Worm (Caenorhabditis elegans) whole organism, L3 larva: ENCODE results near the gene msp-65.

ENCODE experiments used
- aly-2 ChIP-seq: fragments of 150-350 bp; optimal IDR thresholded peaks from 2 replicates; lab custom pipeline; 2014; ENCODE audit warnings: missing biosample characterization, missing genetic modification characterization
- ama-1 ChIP-seq: fragments of 150-350 bp; optimal IDR thresholded peaks from 2 replicates; lab custom pipeline; 2018
- ceh-28 ChIP-seq: fragments of 150-350 bp; optimal IDR thresholded peaks from 2 replicates; lab custom pipeline; 2014; ENCODE audit warnings: missing biosample characterization, missing genetic modification reagents, missing genetic modification characterization
- ceh-82 ChIP-seq: fragments of 150-350 bp; optimal IDR thresholded peaks from 2 replicates; lab custom pipeline; 2014; ENCODE audit warnings: missing biosample characterization, missing genetic modification characterization
- daf-12 ChIP-seq: fragments of 150-350 bp; optimal IDR thresholded peaks from 2 replicates; lab custom pipeline; 2014; ENCODE audit warnings: missing biosample characterization, missing genetic modification reagents, missing genetic modification characterization
- egl-27 ChIP-seq: sonication (generic microtip); optimal IDR thresholded peaks from 4 replicates; lab custom pipeline; 2017; ENCODE audit warnings: missing biosample characterization, missing genetic modification reagents, missing genetic modification characterization
- egl-5 ChIP-seq: fragments of 150-350 bp; optimal IDR thresholded peaks from 2 replicates; lab custom pipeline; 2017; ENCODE audit warnings: missing biosample characterization, missing genetic modification reagents, missing genetic modification characterization, inconsistent platforms
- elt-1 ChIP-seq: fragments of 150-350 bp; optimal IDR thresholded peaks from 2 replicates; lab custom pipeline; 2014; ENCODE audit warnings: missing biosample characterization, missing genetic modification characterization
- elt-2 ChIP-seq: sonication (generic microtip); optimal IDR thresholded peaks from 2 replicates; lab custom pipeline; 2016; ENCODE audit warnings: missing genetic modification reagents, mild to moderate bottlenecking, missing genetic modification characterization, missing compliant biosample characterization
- elt-3 ChIP-seq, 3 experiments: fragments of 150-350 bp in 1 of 3; sonication (generic microtip) in 2 of 3; optimal IDR thresholded peaks; 2 replicates in 2 of 3; 4 replicates in 1 of 3; lab custom pipeline; 2014 to 2017; ENCODE audit warnings: missing biosample characterization in 3 of 3, missing genetic modification characterization in 3 of 3
- eor-1 ChIP-seq, 2 experiments: fragments of 150-350 bp; optimal IDR thresholded peaks; 2 replicates each; lab custom pipeline; 2014 to 2018; ENCODE audit warnings: missing biosample characterization in 2 of 2, missing genetic modification characterization in 2 of 2
- fkh-10 ChIP-seq: sonication (generic microtip); optimal IDR thresholded peaks from 2 replicates; lab custom pipeline; 2017; ENCODE audit warnings: missing biosample characterization, missing genetic modification reagents, missing genetic modification characterization
- fos-1 ChIP-seq: fragments of 150-350 bp; optimal IDR thresholded peaks from 2 replicates; lab custom pipeline; 2014; ENCODE audit warnings: missing biosample characterization, missing genetic modification characterization
- hmg-11 ChIP-seq: sonication (generic microtip); optimal IDR thresholded peaks from 2 replicates; lab custom pipeline; 2016; ENCODE audit warnings: missing genetic modification characterization, missing compliant biosample characterization
- lin-15B ChIP-seq: fragments of 150-350 bp; optimal IDR thresholded peaks from 2 replicates; lab custom pipeline; 2014; ENCODE audit warnings: missing biosample characterization, missing genetic modification characterization
- lin-39 ChIP-seq: fragments of 150-350 bp; optimal IDR thresholded peaks from 2 replicates; lab custom pipeline; 2018; ENCODE audit warnings: missing biosample characterization, missing genetic modification reagents, missing genetic modification characterization
- lsy-12 ChIP-seq: sonication (generic microtip); optimal IDR thresholded peaks from 2 replicates; lab custom pipeline; 2016; ENCODE audit warnings: mild to moderate bottlenecking, missing genetic modification characterization, missing compliant biosample characterization
- mml-1 ChIP-seq: fragments of 150-350 bp; sonication (generic microtip); optimal IDR thresholded peaks from 3 replicates; lab custom pipeline; 2014; ENCODE audit warnings: missing biosample characterization, missing genetic modification characterization
- nfya-1 ChIP-seq: sonication (generic microtip); optimal IDR thresholded peaks from 2 replicates; lab custom pipeline; 2017; ENCODE audit warnings: missing genetic modification characterization, mild to moderate bottlenecking, missing compliant biosample characterization, antibody characterized with exemption, moderate library complexity; ENCODE audit not compliant: insufficient read depth
- nhr-12 ChIP-seq: fragments of 150-350 bp; optimal IDR thresholded peaks from 2 replicates; lab custom pipeline; 2014; ENCODE audit warnings: missing biosample characterization, missing genetic modification characterization
- nhr-23 ChIP-seq: fragments of 150-350 bp; optimal IDR thresholded peaks from 2 replicates; lab custom pipeline; 2014; ENCODE audit warnings: missing biosample characterization, missing genetic modification reagents, missing genetic modification characterization
- nhr-237 ChIP-seq: fragments of 150-350 bp; optimal IDR thresholded peaks from 2 replicates; lab custom pipeline; 2014; ENCODE audit warnings: missing biosample characterization, missing genetic modification characterization
- nhr-25 ChIP-seq: sonication (generic microtip); optimal IDR thresholded peaks from 2 replicates; lab custom pipeline; 2017; ENCODE audit warnings: missing biosample characterization, missing genetic modification characterization
- nhr-28 ChIP-seq: fragments of 150-350 bp; optimal IDR thresholded peaks from 2 replicates; lab custom pipeline; 2014; ENCODE audit warnings: missing biosample characterization, missing genetic modification characterization
- nhr-43 ChIP-seq: sonication (generic microtip); optimal IDR thresholded peaks from 2 replicates; lab custom pipeline; 2016; ENCODE audit warnings: mild to moderate bottlenecking, missing genetic modification characterization, missing compliant biosample characterization; ENCODE audit not compliant: poor library complexity, severe bottlenecking
- nhr-67 ChIP-seq: fragments of 150-350 bp; optimal IDR thresholded peaks from 2 replicates; lab custom pipeline; 2014; ENCODE audit warnings: missing biosample characterization, missing genetic modification characterization
- pha-4 ChIP-seq: fragments of 150-350 bp; optimal IDR thresholded peaks from 2 replicates; lab custom pipeline; 2014; ENCODE audit warnings: missing biosample characterization, missing genetic modification reagents, missing genetic modification characterization
- pqm-1 ChIP-seq: fragments of 150-350 bp; optimal IDR thresholded peaks from 2 replicates; lab custom pipeline; 2017; ENCODE audit warnings: missing biosample characterization, missing genetic modification characterization, inconsistent platforms
- sea-2 ChIP-seq: fragments of 150-350 bp; sonication (generic microtip); optimal IDR thresholded peaks from 4 replicates; lab custom pipeline; 2014; ENCODE audit warnings: missing biosample characterization, missing genetic modification reagents, missing genetic modification characterization
- skn-1 ChIP-seq: fragments of 150-350 bp; optimal IDR thresholded peaks from 2 replicates; lab custom pipeline; 2014; ENCODE audit warnings: missing biosample characterization, missing genetic modification characterization
- snpc-4 ChIP-seq: fragments of 150-350 bp; optimal IDR thresholded peaks from 2 replicates; lab custom pipeline; 2014; ENCODE audit warnings: missing biosample characterization, missing genetic modification characterization
- tbx-2 ChIP-seq: sonication (generic microtip); optimal IDR thresholded peaks from 2 replicates; lab custom pipeline; 2016; ENCODE audit warnings: mild to moderate bottlenecking, missing genetic modification characterization, missing compliant biosample characterization
- unc-39 ChIP-seq: sonication (generic microtip); optimal IDR thresholded peaks from 4 replicates; lab custom pipeline; 2017; ENCODE audit warnings: missing biosample characterization, missing genetic modification characterization
- unc-62 ChIP-seq: fragments of 150-350 bp; sonication (generic microtip); optimal IDR thresholded peaks from 4 replicates; lab custom pipeline; 2014; ENCODE audit warnings: missing biosample characterization, missing genetic modification reagents, missing genetic modification characterization
- zag-1 ChIP-seq: fragments of 150-350 bp; optimal IDR thresholded peaks from 2 replicates; lab custom pipeline; 2014; ENCODE audit warnings: missing biosample characterization, missing genetic modification characterization
- ztf-11 ChIP-seq: fragments of 150-350 bp; optimal IDR thresholded peaks from 2 replicates; lab custom pipeline; 2014; ENCODE audit warnings: missing biosample characterization, missing genetic modification characterization
- ztf-4 ChIP-seq: fragments of 150-350 bp; optimal IDR thresholded peaks from 2 replicates; lab custom pipeline; 2014; ENCODE audit warnings: missing biosample characterization, missing genetic modification characterization

msp-65 gene

ce11 chrIV:5277752-5278151, 38.6 kb upstream of the msp-65 start, which contains the start of gene F36H12.17:
TSS of gene F36H12.17 (minus strand) at chrIV:5277852.
- TF ChIP-seq eor-1 (tag; optimal IDR thresholded peaks at IDR 0.05; lab: Kevin White, UChicago) (no peak), lin-15B (tag; lab: Kevin White, UChicago) (no peak), daf-12 (tag; lab: Kevin White, UChicago) (no peak), aly-2 (tag; lab: Kevin White, UChicago) (no peak), egl-27 (tag; lab: Kevin White, UChicago) (no peak), nhr-25 (no peak)
- TF ChIP-seq, all 47 proteins: peak for 0

ce11 chrIV:5281457-5281856, 34.9 kb upstream of the msp-65 start:
- no peak for TF ChIP-seq egl-5 (tag; lab: Kevin White, UChicago)
- no peak for TF ChIP-seq tbx-2 (tag; lab: Kevin White, UChicago)
- TF ChIP-seq daf-12 (tag; lab: Kevin White, UChicago) = no peak
- TF ChIP-seq hmg-11 = no peak
- no peak for TF ChIP-seq ztf-4 (tag; lab: Kevin White, UChicago)
- no peak for TF ChIP-seq unc-62
- TF ChIP-seq fkh-10 (GFP tag; lab: Kevin White, UChicago) = no peak
- TF ChIP-seq fos-1 (tag; lab: Kevin White, UChicago) = no peak
- TF ChIP-seq ama-1 (lab: Kevin White, UChicago) = no peak
- TF ChIP-seq eor-1 (tag; optimal IDR thresholded peaks at IDR 0.05; lab: Kevin White, UChicago) = no peak
- TF ChIP-seq nhr-28 (tag; lab: Kevin White, UChicago) = no peak
- no peak for TF ChIP-seq elt-3 (tag; optimal IDR thresholded peaks at IDR 0.05; lab: Kevin White, UChicago)
- no peak for TF ChIP-seq nhr-43 (tag; lab: Kevin White, UChicago)
- TF ChIP-seq nhr-23 (tag; lab: Kevin White, UChicago) = no peak
- TF ChIP-seq ceh-28 = no peak
- TF ChIP-seq lsy-12 (tag; lab: Kevin White, UChicago) = no peak
- no peak for TF ChIP-seq nfya-1 (tag; lab: Kevin White, UChicago)

- TF ChIP-seq ztf-4 (tag; lab: Kevin White, UChicago) = no peak
- TF ChIP-seq sea-2 (GFP tag; lab: Kevin White, UChicago) = no peak
- no peak for TF ChIP-seq fos-1 (tag; lab: Kevin White, UChicago)
- TF ChIP-seq ceh-82 (tag; lab: Kevin White, UChicago) = no peak
- TF ChIP-seq pqm-1 = no peak
- no peak for TF ChIP-seq ama-1 (lab: Kevin White, UChicago)
- no peak for TF ChIP-seq unc-39 (tag; lab: Kevin White, UChicago)
- no peak for TF ChIP-seq lin-39 (tag; lab: Kevin White, UChicago)
- no peak for TF ChIP-seq zag-1 (tag; lab: Kevin White, UChicago)
- no peak for TF ChIP-seq mml-1 (tag; lab: Kevin White, UChicago)
- TF ChIP-seq nhr-12 (tag; lab: Kevin White, UChicago) = no peak
- TF ChIP-seq ztf-11 (tag; lab: Kevin White, UChicago) = no peak
- TF ChIP-seq nhr-237 = no peak
- TF ChIP-seq pha-4 (tag; lab: Kevin White, UChicago) = no peak
- no peak for TF ChIP-seq elt-2 (tag; lab: Kevin White, UChicago)
- TF ChIP-seq nhr-25 = no peak
- TF ChIP-seq skn-1 = no peak
- no peak for TF ChIP-seq nhr-43 (tag; lab: Kevin White, UChicago)
- no peak for TF ChIP-seq elt-1 (tag; lab: Kevin White, UChicago)
- TF ChIP-seq daf-12 (tag; lab: Kevin White, UChicago) = no peak
Measured at ce11 chrIV:5287190-5287589, 29.1 kb upstream of the msp-65 start.

- TF ChIP-seq ceh-28 (no peak), snpc-4 (tag; lab: Kevin White, UChicago) (no peak), elt-1 (tag; lab: Kevin White, UChicago) (no peak), unc-62 (no peak), unc-39 (tag; lab: Kevin White, UChicago) (no peak), nhr-67 (tag; lab: Kevin White, UChicago) (no peak), sea-2 (GFP tag; lab: Kevin White, UChicago) (no peak), lsy-12 (tag; lab: Kevin White, UChicago) (no peak), fos-1 (tag; lab: Kevin White, UChicago) (no peak), nhr-12 (tag; lab: Kevin White, UChicago) (no peak), hmg-11 (no peak), nhr-237 (no peak), nhr-25 (no peak), eor-1 (tag; optimal IDR thresholded peaks at IDR 0.05; lab: Kevin White, UChicago) (no peak), elt-2 (tag; lab: Kevin White, UChicago) (no peak), nfya-1 (tag; lab: Kevin White, UChicago) (no peak), ztf-11 (tag; lab: Kevin White, UChicago) (no peak)
Measured at ce11 chrIV:5288932-5289331, 27.4 kb upstream of the msp-65 start.
